Fruit fly (Drosophila melanogaster) whole organism, prepupa: Measurements from ENCODE around the gene CG42693.

ENCODE experiments used
- Gug ChIP-seq: fragments of 200-800 bp; sonication (Bioruptor generic); IDR thresholded peaks from 2 replicates; pipeline ENCODE4 v1.3.6; 2022; ENCODE audit warnings: missing biosample characterization, missing genetic modification characterization
- Met ChIP-seq: fragments of 200-800 bp; sonication (Bioruptor generic); optimal IDR thresholded peaks from 3 replicates; lab custom pipeline; 2016; ENCODE audit warnings: missing biosample characterization, missing genetic modification characterization
- spab ChIP-seq: fragments of 200-800 bp; sonication (Bioruptor generic); optimal IDR thresholded peaks from 2 replicates; lab custom pipeline; 2017; ENCODE audit warnings: missing biosample characterization, mild to moderate bottlenecking, missing genetic modification characterization, missing genetic modification reagents

DNA sequence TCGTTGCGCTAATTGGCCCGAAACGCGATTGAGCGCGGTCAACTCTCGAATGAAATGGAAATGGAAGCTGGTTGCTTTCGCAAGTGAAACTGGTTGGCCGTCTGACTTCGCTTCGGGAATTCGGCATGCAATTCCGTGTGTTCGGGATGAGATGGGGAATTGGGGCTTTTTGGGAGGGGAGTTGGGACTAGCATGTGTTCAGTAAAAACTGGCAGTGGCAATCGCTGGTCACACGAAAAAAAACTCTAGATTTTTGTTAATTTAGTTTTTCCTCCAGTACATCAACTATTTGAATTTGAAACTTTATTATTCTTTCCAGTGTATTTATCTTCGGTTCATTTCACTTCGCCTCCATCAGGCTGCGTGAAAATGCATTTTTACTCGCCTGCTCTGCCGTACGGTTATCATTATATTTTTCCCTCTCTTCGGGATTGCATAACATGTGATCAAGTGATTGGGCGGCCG lies 28.3 kb downstream of the CG42693 start, which contains the start of gene CG11550:
- TF ChIP-seq Gug (GFP tag; lab: Robert Waterston, UW) (peak; percentile 49), Met (GFP tag; lab: Kevin White, UChicago) (no peak), spab (GFP tag; lab: Kevin White, UChicago) (peak; percentile 2)
